Worm (Caenorhabditis elegans): ENCODE results near the gene F32A5.4.

DNA sequence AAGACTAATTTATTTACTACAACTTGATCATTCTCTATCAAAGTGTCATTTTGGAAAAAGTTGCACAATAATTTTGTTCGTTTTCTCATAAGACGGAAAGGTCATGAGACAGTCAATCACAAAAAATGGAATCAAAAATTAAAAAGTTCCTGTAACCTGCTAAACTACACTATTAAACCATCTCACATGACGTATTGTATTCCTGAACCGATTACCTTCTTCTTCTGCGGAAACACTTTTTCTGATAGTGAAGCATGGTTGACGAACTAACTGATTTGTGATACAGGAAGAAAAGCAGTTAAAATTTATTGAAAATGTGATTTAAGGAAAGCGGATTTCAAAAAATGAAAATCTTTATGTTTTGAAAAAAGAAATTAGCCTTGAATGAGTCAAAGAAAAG, 40.8 kb downstream of the F32A5.4 start:
- TF ChIP-seq fkh-10 (GFP tag; optimal IDR thresholded peaks at IDR 0.05) (no peak), sox-2 (GFP tag; IDR thresholded peaks at IDR 0.05) (no peak), syd-9 (tag; optimal IDR thresholded peaks at IDR 0.05) (no peak), pqm-1 (tag; optimal IDR thresholded peaks at IDR 0.05) (no peak), ref-2 (tag; optimal IDR thresholded peaks at IDR 0.05) (no peak), ztf-16 (tag; optimal IDR thresholded peaks at IDR 0.05) (no peak)
